Worm (Caenorhabditis elegans): ENCODE results near the gene C08F8.2.

Gene C08F8.2

DNA sequence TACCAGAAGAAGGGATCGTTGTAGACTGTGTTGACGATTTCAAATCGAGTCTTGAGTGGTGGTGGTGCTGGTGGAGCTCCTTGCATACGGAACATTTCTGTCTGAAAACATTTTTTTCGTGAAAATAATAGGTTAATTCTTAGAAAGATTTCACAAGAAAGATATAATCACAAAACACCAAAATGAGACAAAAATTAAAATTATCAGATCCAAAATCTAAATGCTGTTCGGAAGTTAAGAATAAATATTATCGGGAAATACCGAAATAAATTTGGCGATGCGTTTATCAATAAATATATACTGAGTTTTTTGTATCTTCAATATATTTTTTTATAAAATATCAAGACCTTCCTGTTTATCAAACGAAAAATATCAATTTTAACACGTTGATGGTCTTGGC is 27.7 kb downstream of the C08F8.2 start, which contains the start of gene C08F8.9:
Gene C08F8.9, minus strand, starts transcription at position 101 of the 400 bp plus-strand sequence.
- TF ChIP-seq xnd-1 (tag; optimal IDR thresholded peaks at IDR 0.05), result no peak
- no peak for TF ChIP-seq somi-1 (GFP tag; optimal IDR thresholded peaks at IDR 0.05)
- no peak for TF ChIP-seq ceh-40 (GFP tag; IDR thresholded peaks at IDR 0.05)
- no peak for TF ChIP-seq B0035.1 (tag; optimal IDR thresholded peaks at IDR 0.05)
- no peak for TF ChIP-seq madf-8 (GFP tag; conservative IDR thresholded peaks at IDR 0.05)
- TF ChIP-seq gei-17 (GFP tag; optimal IDR thresholded peaks at IDR 0.05), result no peak
- TF ChIP-seq nhr-120 (GFP tag; IDR thresholded peaks at IDR 0.05), result no peak
- TF ChIP-seq D2030.7 (GFP tag; IDR thresholded peaks at IDR 0.05), result no peak
- TF ChIP-seq ets-4 (GFP tag; optimal IDR thresholded peaks at IDR 0.05), result no peak
- no peak for TF ChIP-seq attf-5 (GFP tag; optimal IDR thresholded peaks at IDR 0.05)
- no peak for TF ChIP-seq ekl-4 (GFP tag; IDR thresholded peaks at IDR 0.05)
- TF ChIP-seq lag-1 (GFP tag; IDR thresholded peaks at IDR 0.05), result no peak
- TF ChIP-seq ztf-18 (tag; optimal IDR thresholded peaks at IDR 0.05), result no peak
- no peak for TF ChIP-seq chd-7 (tag; optimal IDR thresholded peaks at IDR 0.05)
- TF ChIP-seq B0019.2 (GFP tag; conservative IDR thresholded peaks at IDR 0.05), result no peak

DNA sequence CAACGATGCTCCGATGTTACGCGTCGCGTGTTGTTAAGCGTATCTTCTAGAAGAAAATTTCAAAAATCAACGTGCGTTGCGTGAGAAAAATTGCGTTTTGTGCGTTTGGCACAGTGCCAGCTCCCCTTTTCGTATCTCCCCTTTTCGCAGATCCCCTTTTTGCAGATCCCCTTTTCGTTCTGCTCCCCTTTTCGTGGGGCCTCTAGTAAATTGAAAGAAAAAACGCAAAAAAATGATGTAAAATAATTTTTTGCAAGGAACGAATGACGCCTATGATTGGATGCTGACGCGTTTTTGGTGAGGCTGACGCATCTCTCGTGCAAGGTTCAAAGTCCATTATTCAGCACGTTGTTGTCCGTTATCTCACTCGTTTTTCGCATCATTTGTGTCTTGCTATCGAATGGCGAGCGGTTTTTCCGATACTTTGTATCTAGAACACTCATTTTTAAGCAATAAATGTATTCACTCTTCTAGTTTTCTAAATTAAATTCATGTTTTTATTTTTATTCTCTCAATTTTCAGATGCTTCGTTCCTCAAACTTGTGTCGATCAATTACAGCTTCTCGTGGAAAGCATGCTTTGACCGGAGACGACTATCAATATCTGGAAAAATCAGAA is 28.4 kb downstream of the C08F8.2 start, which contains the start of gene cpt-2:
Gene cpt-2, plus strand, starts transcription at position 523 of the 618 bp plus-strand sequence.
- TF ChIP-seq efl-1 (GFP tag; optimal IDR thresholded peaks at IDR 0.05) (peak; percentile 12), let-607 (tag; optimal IDR thresholded peaks at IDR 0.05) (peak; percentile 22 to 65), hmg-20 (GFP tag; IDR thresholded peaks at IDR 0.05) (peak; percentile 84; the same call in 1 of the 2 replicates), Y95B8A.8 (GFP tag; IDR thresholded peaks at IDR 0.05) (peak; percentile 79; the same call in 1 of the 2 replicates), xnd-1 (tag; optimal IDR thresholded peaks at IDR 0.05) (peak; percentile 44), madf-10 (tag; optimal IDR thresholded peaks at IDR 0.05) (peak; percentile 59), ztf-22 (GFP tag; optimal IDR thresholded peaks at IDR 0.05) (peak; percentile 16), B0035.1 (tag; optimal IDR thresholded peaks at IDR 0.05) (peak; percentile 54), aptf-2 (GFP tag; conservative IDR thresholded peaks at IDR 0.05) (0 out of 2 replicates have a peak, but pooled peaks have one; percentile 38), lin-40 (tag; optimal IDR thresholded peaks at IDR 0.05) (peak; percentile 88), ceh-91 (GFP tag; IDR thresholded peaks at IDR 0.05) (peak; percentile 80), madf-6 (GFP tag; IDR thresholded peaks at IDR 0.05) (peak; percentile 82), F33H1.4 (GFP tag; IDR thresholded peaks at IDR 0.05) (peak; percentile 77), tlf-1 (GFP tag; optimal IDR thresholded peaks at IDR 0.05) (peak; percentile 71), ceh-100 (GFP tag; IDR thresholded peaks at IDR 0.05) (peak; percentile 98), madf-8 (GFP tag; conservative IDR thresholded peaks at IDR 0.05) (peak; percentile 63), atf-7 (tag; optimal IDR thresholded peaks at IDR 0.05) (peak; percentile 73), C17E4.6 (GFP tag; IDR thresholded peaks at IDR 0.05) (peak; percentile 88), unc-130 (GFP tag; optimal IDR thresholded peaks at IDR 0.05) (peak; percentile 41), Y67H2A.10 (GFP tag; conservative IDR thresholded peaks at IDR 0.05) (peak; percentile 43; the same call in 1 of the 2 replicates), hmg-1.2 (GFP tag; IDR thresholded peaks at IDR 0.05) (peak; percentile 65), egrh-3 (GFP tag; IDR thresholded peaks at IDR 0.05) (peak; percentile 81), somi-1 (GFP tag; optimal IDR thresholded peaks at IDR 0.05) (peak; percentile 34), Y56A3A.18 (GFP tag; IDR thresholded peaks at IDR 0.05) (peak; percentile 58; the same call in 1 of the 2 replicates), ceh-27 (GFP tag; optimal IDR thresholded peaks at IDR 0.05) (peak; percentile 68), athp-1 (tag; optimal IDR thresholded peaks at IDR 0.05) (peak; percentile 46), attf-3 (GFP tag; conservative IDR thresholded peaks at IDR 0.05) (peak; percentile 76), K11D2.4 (GFP tag; IDR thresholded peaks at IDR 0.05) (peak; percentile 95), sea-2 (GFP tag; IDR thresholded peaks at IDR 0.05) (0 out of 2 replicates have a peak, but pooled peaks have one; percentile 20), lsy-27 (tag; optimal IDR thresholded peaks at IDR 0.05; ENCODE audit: borderline replicate concordance, insufficient read depth) (peak; percentile 9), tbp1 (GFP tag; optimal IDR thresholded peaks at IDR 0.05) (peak; percentile 67), repo-1 (tag; optimal IDR thresholded peaks at IDR 0.05) (peak; percentile 20), ztf-28 (GFP tag; IDR thresholded peaks at IDR 0.05) (peak; percentile 90), lsl-1 (GFP tag; optimal IDR thresholded peaks at IDR 0.05) (peak; percentile 62), lin-35 (GFP tag; optimal IDR thresholded peaks at IDR 0.05) (peak in 1 of 3 experiments; percentile 84)
